Worm (Caenorhabditis elegans) whole organism, L1 larva: ENCODE measurements around the gene col-159.

ENCODE experiments used
- ceh-88 ChIP-seq: fragments of 200-800 bp; sonication (Bioruptor generic); IDR thresholded peaks from 2 replicates; pipeline ENCODE4 v1.3.6; 2022; ENCODE audit warnings: missing genetic modification characterization, missing compliant biosample characterization
- grh-1 ChIP-seq: fragments of 200-800 bp; sonication (Bioruptor generic); IDR thresholded peaks from 2 replicates; pipeline ENCODE4 v1.3.6; 2022; ENCODE audit warnings: missing genetic modification reagents, missing genetic modification characterization, missing compliant biosample characterization
- ztf-11 ChIP-seq, 2 experiments: sonication (generic microtip); optimal IDR thresholded peaks; 2 replicates each; lab custom pipeline; 2016 to 2017; ENCODE audit warnings: missing genetic modification characterization in 2 of 2, missing biosample characterization in 1 of 2, missing compliant biosample characterization in 1 of 2

DNA sequence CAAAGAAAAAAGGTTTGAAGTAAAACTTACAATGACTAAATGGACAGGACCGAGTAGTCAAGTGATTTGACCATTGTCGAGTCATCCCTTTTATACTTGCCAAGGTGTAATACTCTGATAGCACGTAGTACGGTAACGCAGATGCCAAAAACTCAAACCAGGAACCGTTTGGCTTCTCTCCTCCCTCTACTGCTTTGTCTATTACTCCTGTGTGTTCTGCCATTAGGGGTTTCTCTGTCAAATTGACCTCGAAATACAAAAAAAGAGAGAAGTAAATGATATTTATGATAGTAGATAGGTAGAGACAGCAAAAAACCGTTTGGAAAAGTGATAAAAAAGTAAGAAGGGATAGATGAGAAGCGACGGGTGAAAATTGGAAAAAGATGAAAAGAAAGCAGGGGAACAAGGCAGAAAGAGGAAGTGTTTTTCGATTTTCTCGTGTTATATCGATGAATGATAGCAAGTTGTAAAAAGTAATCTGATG lies at the start of gene col-159, which contains the start of gene col-160:
- TF ChIP-seq grh-1 (GFP tag; lab: Robert Waterston, UW) (peak; percentile 15; the same call in 1 of the 2 replicates), ceh-88 (GFP tag; lab: Robert Waterston, UW) (no peak), ztf-11 (tag; optimal IDR thresholded peaks at IDR 0.05; lab: Kevin White, UChicago) (no peak)
